Fruit fly (Drosophila melanogaster) whole organism: ENCODE results near the gene Edg84A.

ENCODE experiments used
- CG8478 ChIP-seq: fragments of >200 bp; optimal IDR thresholded peaks from 2 replicates; lab custom pipeline; 2018; ENCODE audit warnings: inconsistent platforms
- Dll ChIP-seq: fragments of >200 bp; optimal IDR thresholded peaks from 2 replicates; lab custom pipeline; 2017
- EcR ChIP-seq, 2 experiments: fragments of >200 bp; optimal IDR thresholded peaks; 2 replicates each; lab custom pipeline; 2017; ENCODE audit warnings: missing biosample characterization in 2 of 2, missing genetic modification characterization in 2 of 2, missing genetic modification reagents in 2 of 2
- pan ChIP-seq: fragments of >200 bp; optimal IDR thresholded peaks from 2 replicates; lab custom pipeline; 2017
- psq ChIP-seq: fragments of >200 bp; optimal IDR thresholded peaks from 2 replicates; lab custom pipeline; 2017
- usp ChIP-seq: fragments of >200 bp; optimal IDR thresholded peaks from 2 replicates; lab custom pipeline; 2017; ENCODE audit warnings: missing biosample characterization, missing genetic modification characterization, mixed read lengths

The Edg84A gene

DNA sequence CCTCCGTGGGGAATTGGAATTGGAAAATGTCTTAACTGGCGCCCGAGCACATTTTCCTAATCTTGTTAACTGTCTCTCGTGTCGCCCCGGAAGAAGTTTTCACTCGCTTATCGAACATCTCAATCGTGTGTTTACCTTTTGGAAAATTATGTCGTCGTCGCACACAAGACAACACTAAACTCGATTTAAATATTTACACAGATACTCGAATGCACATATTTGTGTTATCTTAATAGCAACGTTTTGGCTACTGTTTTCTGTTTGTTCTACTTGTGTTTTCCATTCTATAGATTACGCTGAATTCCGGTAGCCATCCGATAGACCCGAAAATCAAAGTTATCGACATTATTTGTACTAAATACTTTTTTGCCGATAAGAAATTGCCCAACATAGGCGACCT is 17.0 kb upstream of the Edg84A start:
- TF ChIP-seq EcR (GFP tag; optimal IDR thresholded peaks at IDR 0.05; lab: Kevin White, UChicago) (no peak), pan (lab: Kevin White, UChicago) (no peak), usp (GFP tag; lab: Kevin White, UChicago) (no peak), Dll (no peak), psq (lab: Kevin White, UChicago) (no peak), CG8478 (lab: Kevin White, UChicago) (no peak)

DNA sequence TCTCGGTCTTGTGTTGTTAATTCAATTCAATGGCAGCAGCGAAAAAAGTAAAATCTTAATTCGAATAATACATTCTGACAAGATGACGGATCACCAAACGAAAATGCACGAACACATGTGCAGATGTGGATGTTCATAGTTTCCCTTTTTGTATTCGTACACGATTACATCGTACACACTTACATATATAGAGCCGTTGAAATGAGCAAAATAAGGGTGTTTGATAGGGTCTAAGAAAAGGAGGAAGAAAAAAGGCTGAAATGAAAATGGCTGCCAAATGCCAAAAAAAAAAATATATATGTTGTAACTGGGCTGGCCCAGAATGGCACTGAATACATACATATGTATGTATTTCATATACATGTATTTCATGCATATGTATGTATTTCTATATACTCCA is 16.0 kb upstream of the Edg84A start:
- TF ChIP-seq pan (lab: Kevin White, UChicago) (no peak), EcR (GFP tag; optimal IDR thresholded peaks at IDR 0.05; lab: Kevin White, UChicago) (no peak), psq (lab: Kevin White, UChicago) (no peak), usp (GFP tag; lab: Kevin White, UChicago) (no peak), Dll (no peak), CG8478 (lab: Kevin White, UChicago) (no peak)

DNA sequence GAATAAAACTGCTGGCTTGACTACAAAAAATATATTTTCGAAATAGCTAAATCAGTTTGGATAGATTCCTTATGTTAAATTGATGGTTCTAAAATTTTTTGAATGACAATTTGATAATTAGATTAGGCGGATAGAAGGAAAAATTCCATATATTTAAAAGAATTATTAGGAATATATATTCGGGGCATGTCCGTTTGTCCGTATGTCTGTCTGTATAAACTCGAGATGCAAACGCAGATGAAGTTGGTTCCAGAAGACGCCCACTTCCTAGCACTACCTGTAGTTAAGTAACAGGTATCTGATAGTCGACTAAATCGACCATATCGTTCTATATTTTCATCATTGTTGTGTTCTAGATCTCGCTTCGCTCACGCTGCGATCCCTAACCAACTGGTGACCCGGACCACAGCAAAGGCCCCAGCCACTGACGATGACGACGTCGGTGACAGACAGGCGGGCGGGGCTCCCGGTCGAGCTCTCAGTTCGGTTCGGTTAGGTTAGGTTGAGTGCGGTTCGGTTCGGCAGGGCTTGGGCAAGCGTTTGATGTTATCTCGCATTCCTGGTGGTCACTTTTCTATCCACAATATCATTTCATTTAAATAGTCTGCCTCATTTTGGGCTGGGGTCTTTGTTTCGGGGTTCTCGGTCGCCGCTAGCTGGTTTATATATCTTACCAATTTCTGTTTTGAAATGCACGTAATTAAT is 11.8 kb upstream of the Edg84A start:
- no peak for TF ChIP-seq usp (GFP tag; lab: Kevin White, UChicago)
- TF ChIP-seq Dll: no peak
- TF ChIP-seq CG8478 (lab: Kevin White, UChicago): no peak
- no peak for TF ChIP-seq EcR (GFP tag; optimal IDR thresholded peaks at IDR 0.05; lab: Kevin White, UChicago)
- TF ChIP-seq psq (lab: Kevin White, UChicago): no peak
- TF ChIP-seq pan (lab: Kevin White, UChicago): no peak

DNA sequence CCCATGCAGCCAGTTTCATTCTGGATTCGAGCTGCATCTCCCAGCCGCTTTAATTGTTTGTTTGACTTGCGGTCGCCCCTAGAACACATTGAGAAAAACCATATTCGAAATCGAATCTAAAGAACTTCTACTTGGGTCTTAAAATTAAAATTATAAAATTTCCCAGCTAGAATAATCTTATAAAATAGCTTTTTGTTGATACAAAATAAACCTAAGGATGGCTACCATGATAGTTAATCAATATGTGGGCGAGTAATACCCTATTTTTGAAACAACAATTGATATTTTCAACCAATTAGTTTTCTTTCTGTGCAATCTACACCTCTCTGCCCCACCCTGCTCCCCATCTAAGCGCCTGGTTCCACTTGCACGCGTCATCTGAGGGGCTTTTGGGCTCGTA is 9.7 kb upstream of the Edg84A start:
- TF ChIP-seq Dll (no peak), psq (lab: Kevin White, UChicago) (no peak), EcR (GFP tag; optimal IDR thresholded peaks at IDR 0.05; lab: Kevin White, UChicago) (no peak), usp (GFP tag; lab: Kevin White, UChicago) (no peak), CG8478 (lab: Kevin White, UChicago) (no peak), pan (lab: Kevin White, UChicago) (no peak)

DNA sequence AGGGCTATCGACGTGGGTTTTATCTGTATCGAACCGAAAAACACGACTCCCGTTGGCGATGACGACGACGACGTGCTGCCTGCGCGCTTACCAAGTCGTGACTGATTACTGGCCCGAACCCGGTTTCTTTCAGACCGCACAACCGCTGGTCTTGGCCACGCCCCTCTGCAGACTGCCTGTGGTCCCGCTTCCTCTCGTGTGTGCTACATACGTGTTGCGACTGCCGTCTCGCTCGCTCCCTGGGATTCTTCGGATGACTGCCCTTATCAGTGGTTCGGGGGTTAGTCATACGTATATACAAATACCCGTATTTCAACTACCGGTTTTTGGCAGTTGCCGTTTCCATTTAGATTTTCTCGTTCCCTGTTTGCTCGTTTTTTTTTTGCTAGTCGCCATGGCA is 5.8 kb upstream of the Edg84A start, which contains the start of gene lab:
Gene lab, minus strand, starts transcription at position 111 of the 400 bp plus-strand sequence.
- TF ChIP-seq Dll (no peak), EcR (GFP tag; optimal IDR thresholded peaks at IDR 0.05; lab: Kevin White, UChicago) (peak in 1 of 2 experiments; percentile 16), CG8478 (lab: Kevin White, UChicago) (peak; percentile 89)

DNA sequence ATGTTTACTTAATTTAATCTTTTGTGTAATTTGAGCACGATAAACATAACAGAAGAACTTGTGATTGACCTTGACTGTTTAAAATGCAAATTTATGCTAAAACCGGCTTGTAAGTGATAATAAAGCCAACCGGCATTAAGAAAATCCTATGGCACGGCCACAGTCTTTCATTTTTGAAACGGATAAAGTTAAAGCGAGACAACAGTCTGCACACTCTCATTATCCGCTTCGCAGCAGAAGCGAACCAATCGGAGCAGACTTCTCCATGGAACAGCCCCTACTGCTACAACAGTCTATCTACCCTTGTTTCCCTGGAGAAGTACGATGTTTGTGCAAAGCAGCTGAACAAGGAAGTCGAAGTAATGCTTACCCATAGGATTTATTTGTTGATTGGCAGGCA is 1.1 kb upstream of the Edg84A start:
- TF ChIP-seq pan (lab: Kevin White, UChicago) (no peak), psq (lab: Kevin White, UChicago) (no peak), EcR (GFP tag; optimal IDR thresholded peaks at IDR 0.05; lab: Kevin White, UChicago) (no peak), Dll (no peak), usp (GFP tag; lab: Kevin White, UChicago) (no peak), CG8478 (lab: Kevin White, UChicago) (no peak)

DNA sequence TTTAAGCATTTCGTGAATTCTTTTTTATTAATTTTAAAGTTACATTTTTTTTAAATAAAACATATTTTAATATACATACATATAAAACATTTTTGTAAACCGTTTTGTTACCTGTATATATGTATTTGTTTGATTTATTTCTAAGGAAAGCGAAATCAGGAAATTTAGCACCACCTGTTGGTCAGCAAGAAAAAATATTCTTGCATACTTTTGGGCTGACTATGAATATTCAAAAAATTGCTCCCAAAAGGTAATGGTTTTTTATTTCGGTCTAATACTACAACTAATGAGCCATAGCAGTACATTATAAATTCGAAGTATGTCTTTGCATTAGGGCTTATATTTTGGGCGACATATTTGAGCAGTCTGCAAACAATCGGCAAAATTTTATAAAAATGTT is 574 bp upstream of the Edg84A start:
- TF ChIP-seq psq (lab: Kevin White, UChicago) (no peak), CG8478 (lab: Kevin White, UChicago) (no peak), usp (GFP tag; lab: Kevin White, UChicago) (no peak), Dll (no peak), EcR (GFP tag; optimal IDR thresholded peaks at IDR 0.05; lab: Kevin White, UChicago) (no peak), pan (lab: Kevin White, UChicago) (no peak)

DNA sequence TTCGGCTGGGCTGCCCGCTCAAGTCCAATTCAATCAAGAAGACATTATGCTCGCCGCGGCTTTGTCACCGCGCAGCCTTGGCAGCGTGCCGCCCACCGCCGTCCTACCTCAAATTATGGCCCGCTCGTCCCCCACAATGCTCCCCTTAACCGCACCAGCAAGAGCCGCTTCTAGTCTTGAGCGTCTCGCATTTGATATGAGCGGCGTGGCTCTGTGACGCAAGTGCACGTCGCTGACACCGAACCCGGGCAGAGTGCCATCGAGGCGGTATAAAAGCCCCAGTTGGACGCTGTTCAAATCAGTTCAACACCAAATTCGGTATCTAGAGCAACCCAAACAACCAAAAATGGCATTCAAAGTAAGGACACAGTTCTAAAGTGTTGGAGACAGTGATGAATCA is 2.2 kb downstream of the Edg84A start, which contains the start of gene Ccp84Ag:
Gene Ccp84Ag, plus strand, starts transcription at position 301 of the 400 bp plus-strand sequence.
- no peak for TF ChIP-seq Dll
- TF ChIP-seq psq (lab: Kevin White, UChicago): no peak
- no peak for TF ChIP-seq CG8478 (lab: Kevin White, UChicago)
- no peak for TF ChIP-seq pan (lab: Kevin White, UChicago)
- no peak for TF ChIP-seq EcR (GFP tag; optimal IDR thresholded peaks at IDR 0.05; lab: Kevin White, UChicago)
- no peak for TF ChIP-seq usp (GFP tag; lab: Kevin White, UChicago)

DNA sequence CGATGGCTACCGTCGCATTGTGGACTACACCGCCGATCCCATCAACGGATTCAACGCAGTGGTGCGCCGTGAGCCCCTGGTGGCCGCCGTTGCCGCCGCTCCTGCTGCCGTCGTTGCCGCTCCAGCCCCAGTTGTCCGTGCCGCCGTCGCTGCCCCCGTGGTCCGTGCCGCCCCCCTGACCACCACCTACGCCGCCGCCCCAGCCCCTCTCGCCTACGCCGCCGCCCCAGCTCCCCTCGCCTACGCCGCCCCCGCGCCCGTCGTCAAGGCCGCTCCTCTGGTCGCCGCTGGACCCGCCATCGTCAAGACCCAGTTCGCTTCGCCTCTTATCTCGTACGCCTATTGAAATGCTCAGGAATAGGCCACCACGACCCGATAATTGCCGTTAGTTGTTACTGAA is 3.0 kb downstream of the Edg84A start:
- no peak for TF ChIP-seq Dll
- no peak for TF ChIP-seq CG8478 (lab: Kevin White, UChicago)
- TF ChIP-seq pan (lab: Kevin White, UChicago): no peak
- TF ChIP-seq usp (GFP tag; lab: Kevin White, UChicago): no peak
- no peak for TF ChIP-seq psq (lab: Kevin White, UChicago)
- TF ChIP-seq EcR (GFP tag; optimal IDR thresholded peaks at IDR 0.05; lab: Kevin White, UChicago): no peak

DNA sequence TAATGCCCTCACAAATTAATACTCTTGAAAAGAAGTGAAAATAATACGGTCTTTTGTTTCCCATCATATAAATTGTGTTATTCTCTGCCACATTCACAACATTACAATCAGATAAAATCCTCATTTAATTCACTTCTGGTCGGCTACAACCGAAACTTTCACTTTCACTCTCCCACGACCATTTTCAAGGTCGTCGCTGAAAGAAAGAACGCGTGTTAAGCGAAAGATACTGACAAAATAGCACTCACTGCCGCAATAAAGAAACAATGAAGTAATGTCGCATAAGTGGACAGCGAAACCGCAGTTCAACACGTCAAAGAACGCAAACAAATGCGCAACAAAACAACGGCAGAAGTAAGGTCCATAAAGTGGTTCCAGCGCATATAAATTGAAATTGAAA is 3.9 kb downstream of the Edg84A start:
- TF ChIP-seq CG8478 (lab: Kevin White, UChicago) (no peak), psq (lab: Kevin White, UChicago) (no peak), pan (lab: Kevin White, UChicago) (no peak), Dll (no peak), EcR (GFP tag; optimal IDR thresholded peaks at IDR 0.05; lab: Kevin White, UChicago) (no peak), usp (GFP tag; lab: Kevin White, UChicago) (no peak)

DNA sequence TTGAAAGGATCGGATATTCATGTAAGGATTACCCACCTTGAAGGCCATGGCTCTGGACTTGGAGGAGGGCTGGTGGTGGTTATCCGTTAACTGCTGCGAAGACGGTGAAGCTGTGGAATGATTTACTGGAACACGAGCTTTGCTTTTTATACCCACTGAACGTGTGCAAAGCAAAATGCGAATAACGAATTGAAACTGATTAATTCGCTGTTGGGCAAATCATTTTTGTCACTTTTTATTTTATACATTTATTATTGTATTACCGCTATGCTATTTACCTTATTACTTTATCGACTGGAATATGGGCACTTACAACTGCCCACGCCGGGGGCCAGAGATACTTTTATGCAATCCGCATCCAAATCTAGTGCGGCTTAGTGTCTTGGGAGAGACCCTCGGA is 5.9 kb downstream of the Edg84A start, which contains the start of gene Ccp84Af:
Gene Ccp84Af, minus strand, starts transcription at position 101 of the 400 bp plus-strand sequence.
- no peak for TF ChIP-seq usp (GFP tag; lab: Kevin White, UChicago)
- no peak for TF ChIP-seq psq (lab: Kevin White, UChicago)
- TF ChIP-seq pan (lab: Kevin White, UChicago): no peak

DNA sequence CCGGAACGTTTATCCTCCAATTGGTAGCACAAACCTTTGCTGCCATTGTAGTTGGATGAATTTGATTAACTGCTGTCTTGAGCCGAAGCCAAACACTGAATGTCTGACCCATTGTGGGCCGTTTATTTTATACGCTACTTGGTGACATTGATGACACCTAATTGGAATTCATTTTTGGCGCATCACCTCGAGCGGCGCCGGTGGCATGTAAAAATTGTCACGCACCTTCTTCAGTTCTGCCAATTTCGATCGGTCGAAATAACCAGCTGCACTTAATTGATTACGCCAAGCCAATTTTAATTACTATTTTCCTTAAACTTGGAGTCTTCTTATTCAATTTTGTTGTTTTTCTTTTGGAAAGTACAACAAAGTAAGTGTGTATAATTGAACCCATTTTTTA is 7.4 kb downstream of the Edg84A start, which contains the start of gene Ccp84Ae:
Gene Ccp84Ae, minus strand, starts transcription at position 101 of the 400 bp plus-strand sequence.
- TF ChIP-seq psq (lab: Kevin White, UChicago): no peak
- no peak for TF ChIP-seq Dll
- no peak for TF ChIP-seq pan (lab: Kevin White, UChicago)
- no peak for TF ChIP-seq usp (GFP tag; lab: Kevin White, UChicago)
- TF ChIP-seq CG8478 (lab: Kevin White, UChicago): no peak
- no peak for TF ChIP-seq EcR (GFP tag; optimal IDR thresholded peaks at IDR 0.05; lab: Kevin White, UChicago)
